Fruit fly (Drosophila melanogaster) whole organism, pupa: Measurements from ENCODE around the gene CG34001.

Source experiments
- CG10348 ChIP-seq: fragments of 200-800 bp; sonication (Bioruptor generic); IDR thresholded peaks from 2 replicates; pipeline ENCODE4 v1.3.6; 2022; ENCODE audit warnings: missing biosample characterization, missing genetic modification characterization
- CG12605 ChIP-seq: fragments of 200-800 bp; sonication (Bioruptor generic); IDR thresholded peaks from 2 replicates; pipeline ENCODE4 v1.3.6; 2022; ENCODE audit warnings: missing biosample characterization, missing genetic modification characterization
- CG13204 ChIP-seq: fragments of 200-800 bp; sonication (Bioruptor generic); optimal IDR thresholded peaks from 2 replicates; lab custom pipeline; 2018; ENCODE audit warnings: missing biosample characterization, mild to moderate bottlenecking, missing genetic modification characterization, moderate library complexity
- CG14655 ChIP-seq: fragments of 200-800 bp; sonication (Bioruptor generic); optimal IDR thresholded peaks from 3 replicates; lab custom pipeline; 2017; ENCODE audit warnings: mild to moderate bottlenecking, missing biosample characterization, missing genetic modification reagents, missing genetic modification characterization
- CG15710 ChIP-seq: fragments of 200-800 bp; sonication (Bioruptor generic); optimal IDR thresholded peaks from 2 replicates; lab custom pipeline; 2018; ENCODE audit warnings: missing biosample characterization, mild to moderate bottlenecking, missing genetic modification characterization, moderate library complexity
- CG17806 ChIP-seq: fragments of 200-800 bp; sonication (Bioruptor generic); optimal IDR thresholded peaks from 2 replicates; lab custom pipeline; 2018; ENCODE audit warnings: missing biosample characterization, mild to moderate bottlenecking, missing genetic modification characterization, moderate library complexity
- CG32121 ChIP-seq: fragments of 200-800 bp; sonication (Bioruptor generic); IDR thresholded peaks from 2 replicates; pipeline ENCODE4 v1.3.6; 2022; ENCODE audit warnings: missing biosample characterization, missing genetic modification characterization
- CG34367 ChIP-seq: fragments of 200-800 bp; sonication (Bioruptor generic); optimal IDR thresholded peaks from 2 replicates; lab custom pipeline; 2018; ENCODE audit warnings: missing biosample characterization, mild to moderate bottlenecking, missing genetic modification characterization
- CG4496 ChIP-seq: fragments of 200-800 bp; sonication (Bioruptor generic); IDR thresholded peaks from 3 replicates; pipeline ENCODE4 v1.3.6; 2022; ENCODE audit warnings: missing biosample characterization, missing genetic modification characterization
- CG8159 ChIP-seq: fragments of 200-800 bp; sonication (Bioruptor generic); optimal IDR thresholded peaks from 3 replicates; lab custom pipeline; 2018; ENCODE audit warnings: missing biosample characterization, mild to moderate bottlenecking, missing genetic modification characterization, moderate library complexity
- CG8301 ChIP-seq: fragments of 200-800 bp; sonication (Bioruptor generic); optimal IDR thresholded peaks from 2 replicates; lab custom pipeline; 2018; ENCODE audit warnings: missing biosample characterization, mild to moderate bottlenecking, missing genetic modification characterization
- CG9948 ChIP-seq: fragments of 200-800 bp; sonication (Bioruptor generic); optimal IDR thresholded peaks from 2 replicates; lab custom pipeline; 2018; ENCODE audit warnings: missing biosample characterization, mild to moderate bottlenecking, missing genetic modification characterization, moderate library complexity
- D1 ChIP-seq: fragments of 200-800 bp; sonication (Bioruptor generic); optimal IDR thresholded peaks from 2 replicates; lab custom pipeline; 2018; ENCODE audit warnings: missing biosample characterization, mild to moderate bottlenecking, missing genetic modification characterization, moderate library complexity
- EcR ChIP-seq: fragments of 200-800 bp; sonication (Bioruptor generic); optimal IDR thresholded peaks from 3 replicates; lab custom pipeline; 2019; ENCODE audit warnings: missing biosample characterization, missing genetic modification characterization, mild to moderate bottlenecking, moderate library complexity, missing genetic modification reagents
- Ets98B ChIP-seq: fragments of 200-800 bp; sonication (Bioruptor generic); IDR thresholded peaks from 2 replicates; pipeline ENCODE4 v1.3.6; 2022; ENCODE audit warnings: missing biosample characterization, missing genetic modification characterization
- Pif1A ChIP-seq: fragments of 200-800 bp; sonication (Bioruptor generic); optimal IDR thresholded peaks from 3 replicates; lab custom pipeline; 2016; ENCODE audit warnings: missing biosample characterization, missing genetic modification characterization
- Pif1B ChIP-seq: fragments of 200-800 bp; sonication (Bioruptor generic); optimal IDR thresholded peaks from 3 replicates; lab custom pipeline; 2016; ENCODE audit warnings: missing biosample characterization, missing genetic modification characterization
- Snoo ChIP-seq: fragments of 200-800 bp; sonication (Bioruptor generic); optimal IDR thresholded peaks from 3 replicates; lab custom pipeline; 2017; ENCODE audit warnings: missing biosample characterization, mild to moderate bottlenecking, missing genetic modification characterization, inconsistent platforms
- fd96Ca ChIP-seq: fragments of 200-800 bp; sonication (Bioruptor generic); IDR thresholded peaks from 3 replicates; pipeline ENCODE4 v1.3.6; 2022; ENCODE audit warnings: missing biosample characterization, missing genetic modification characterization
- gl ChIP-seq: fragments of 200-800 bp; sonication (Bioruptor generic); optimal IDR thresholded peaks from 2 replicates; lab custom pipeline; 2018; ENCODE audit warnings: missing biosample characterization, mild to moderate bottlenecking, missing genetic modification characterization
- rn ChIP-seq: fragments of 200-800 bp; sonication (Bioruptor generic); IDR thresholded peaks from 2 replicates; pipeline ENCODE4 v1.3.6; 2022; ENCODE audit warnings: missing biosample characterization, missing genetic modification characterization

Gene CG34001

DNA sequence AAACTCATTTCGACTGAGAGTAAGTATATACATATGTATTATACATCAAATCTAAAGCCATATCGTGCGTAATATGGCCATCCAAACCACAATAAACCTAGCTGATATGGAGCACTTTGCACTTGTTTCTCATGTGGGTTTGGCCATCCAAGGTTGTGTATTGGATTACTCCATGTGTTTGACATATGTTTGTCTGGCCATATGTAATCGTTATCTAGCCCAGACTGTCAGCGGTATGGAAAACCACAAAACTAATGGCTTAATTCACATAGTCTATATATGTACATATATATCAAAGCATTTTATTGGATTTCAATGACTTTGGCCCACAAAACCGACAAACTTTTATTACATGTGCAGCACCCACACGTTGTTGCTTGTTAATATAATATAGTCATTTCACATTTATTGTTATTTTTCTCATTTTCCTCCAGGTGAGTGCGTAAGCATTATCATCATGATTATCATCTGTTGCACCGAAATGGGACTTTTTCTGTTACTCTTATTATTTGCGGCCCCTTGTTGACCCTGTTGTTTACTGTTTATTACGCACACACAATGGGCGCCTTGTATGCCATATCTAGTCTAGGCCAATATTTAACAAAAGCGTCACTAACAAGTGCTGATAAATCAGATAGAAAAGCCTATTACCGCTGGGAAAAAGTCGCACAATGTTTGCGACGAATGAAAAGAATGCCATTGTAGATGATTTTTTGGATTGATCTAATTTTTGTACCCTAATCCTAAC, 25.7 kb downstream of the CG34001 start:
- TF ChIP-seq CG9948 (no peak), CG14655 (GFP tag; lab: Kevin White, UChicago) (peak; percentile 44), CG10348 (GFP tag; lab: Robert Waterston, UW) (no peak), Pif1A (GFP tag; lab: Kevin White, UChicago) (peak; percentile 71), CG8159 (tag; lab: Kevin White, UChicago) (peak; percentile 22), CG15710 (tag; lab: Kevin White, UChicago) (peak; percentile 26), D1 (tag; lab: Kevin White, UChicago) (no peak), Pif1B (GFP tag; lab: Kevin White, UChicago) (peak; percentile 71), CG13204 (GFP tag; lab: Kevin White, UChicago) (peak; percentile 20), Ets98B (GFP tag; lab: Robert Waterston, UW) (peak; percentile 50), rn (GFP tag; lab: Robert Waterston, UW) (no peak), Snoo (peak; percentile 36), CG32121 (peak; percentile 15; the same call in 1 of the 2 replicates), EcR (GFP tag; lab: Kevin White, UChicago) (no peak), CG4496 (GFP tag; lab: Robert Waterston, UW) (peak; percentile 48; the same call in 1 of the 3 replicates), fd96Ca (GFP tag; lab: Robert Waterston, UW) (0 out of 3 replicates have a peak, but pooled peaks have one; percentile 40), CG34367 (tag; lab: Kevin White, UChicago) (peak; percentile 43), CG8301 (tag; lab: Kevin White, UChicago) (no peak), gl (tag; lab: Kevin White, UChicago) (peak; percentile 71), CG12605 (GFP tag; lab: Robert Waterston, UW) (no peak), CG17806 (peak; percentile 16)
- TF ChIP-seq, all 21 proteins: peak for 14

DNA sequence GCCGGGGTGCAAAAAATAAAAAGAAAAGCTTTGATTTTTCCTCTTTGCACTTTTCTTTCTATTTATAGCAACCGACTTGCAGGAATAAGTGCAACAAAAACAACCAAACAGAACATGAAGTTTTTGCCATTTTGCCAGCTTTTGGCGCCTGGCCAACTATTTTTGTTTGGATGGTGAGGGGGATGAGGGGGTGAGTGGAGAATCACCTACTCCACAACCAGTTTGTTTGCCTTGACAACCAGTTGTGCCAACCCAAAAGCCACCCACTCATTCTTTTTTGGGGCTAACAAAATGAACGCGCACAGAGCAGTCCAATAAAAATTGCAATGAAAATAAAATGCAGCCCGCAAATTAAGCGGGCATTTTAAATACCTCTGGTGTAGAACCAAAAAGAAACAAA, 26.4 kb downstream of the CG34001 start:
- TF ChIP-seq CG4496 (GFP tag; lab: Robert Waterston, UW) (0 out of 3 replicates have a peak, but pooled peaks have one; percentile 7), CG12605 (GFP tag; lab: Robert Waterston, UW) (peak; percentile 16; the same call in 1 of the 2 replicates), CG32121 (peak; percentile 39; the same call in 1 of the 2 replicates), gl (tag; lab: Kevin White, UChicago) (no peak), Ets98B (GFP tag; lab: Robert Waterston, UW) (peak; percentile 5; the same call in 1 of the 2 replicates)

DNA sequence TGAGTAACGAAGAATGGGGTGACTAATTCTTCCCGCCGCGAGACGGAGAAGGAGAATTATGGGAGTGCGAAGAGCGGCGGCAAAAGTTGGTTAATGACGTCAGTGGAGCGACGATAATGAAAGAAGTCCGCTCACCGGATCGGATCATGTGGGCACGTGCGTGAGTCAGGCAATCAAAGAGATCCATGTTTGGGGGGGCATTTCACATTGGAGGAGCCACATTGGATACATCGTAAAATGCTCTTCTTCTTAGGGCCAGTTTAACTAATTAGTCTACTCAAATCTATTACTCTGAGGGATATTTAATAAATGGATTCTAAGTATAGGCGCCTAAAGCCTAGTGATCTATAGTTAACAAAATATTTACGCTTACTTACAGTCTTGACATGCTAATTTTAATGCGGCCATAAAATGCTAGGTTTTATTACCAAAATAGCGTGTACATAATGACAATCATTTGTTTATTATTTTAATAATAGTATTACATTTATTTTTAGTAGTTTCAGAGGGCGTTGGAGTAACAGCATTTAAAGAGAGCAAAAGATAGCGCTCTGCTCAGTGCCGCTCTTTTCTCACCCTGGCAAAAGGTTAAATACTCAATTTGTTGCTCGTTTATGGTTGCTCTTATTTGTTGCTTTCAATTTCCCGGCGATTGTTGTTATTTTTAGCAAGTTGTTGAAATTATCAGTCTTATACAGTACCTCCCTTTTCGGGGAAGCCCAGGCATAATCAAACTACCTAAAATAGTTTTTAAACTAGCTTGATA, 27.7 kb downstream of the CG34001 start:
- TF ChIP-seq CG12605 (GFP tag; lab: Robert Waterston, UW) (no peak), EcR (GFP tag; lab: Kevin White, UChicago) (no peak), CG10348 (GFP tag; lab: Robert Waterston, UW) (no peak), CG14655 (GFP tag; lab: Kevin White, UChicago) (no peak), Snoo (no peak), CG17806 (no peak), CG15710 (tag; lab: Kevin White, UChicago) (no peak), fd96Ca (GFP tag; lab: Robert Waterston, UW) (no peak), CG8301 (tag; lab: Kevin White, UChicago) (no peak), Pif1A (GFP tag; lab: Kevin White, UChicago) (no peak), gl (tag; lab: Kevin White, UChicago) (no peak), Ets98B (GFP tag; lab: Robert Waterston, UW) (no peak), CG13204 (GFP tag; lab: Kevin White, UChicago) (no peak), CG32121 (no peak)

DNA sequence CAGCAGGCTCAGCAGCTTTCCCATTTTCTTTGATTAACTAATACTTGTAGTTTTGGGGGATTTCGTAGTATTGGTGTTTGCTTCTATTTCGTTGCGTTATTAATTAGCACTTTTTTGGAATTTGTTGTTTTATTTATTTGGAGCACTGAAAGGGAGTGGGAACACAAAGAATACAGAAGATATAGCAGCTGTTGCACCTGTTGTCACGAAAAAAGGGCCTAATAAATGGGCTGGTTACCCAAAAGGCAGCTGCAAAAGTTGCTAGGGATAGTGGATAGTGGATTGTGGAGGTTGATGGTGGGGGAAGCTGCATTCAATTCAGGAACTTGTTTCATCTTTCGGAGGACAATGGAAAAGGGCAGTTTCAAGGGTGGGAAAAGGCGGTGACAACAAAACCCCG, 28.6 kb downstream of the CG34001 start:
- TF ChIP-seq rn (GFP tag; lab: Robert Waterston, UW), result no peak
- TF ChIP-seq CG10348 (GFP tag; lab: Robert Waterston, UW), result no peak
- no peak for TF ChIP-seq Pif1B (GFP tag; lab: Kevin White, UChicago)
- no peak for TF ChIP-seq CG8301 (tag; lab: Kevin White, UChicago)
- TF ChIP-seq CG9948, result no peak
- TF ChIP-seq CG14655 (GFP tag; lab: Kevin White, UChicago), result no peak
- no peak for TF ChIP-seq CG4496 (GFP tag; lab: Robert Waterston, UW)
- no peak for TF ChIP-seq CG34367 (tag; lab: Kevin White, UChicago)
- TF ChIP-seq Ets98B (GFP tag; lab: Robert Waterston, UW), result no peak

DNA sequence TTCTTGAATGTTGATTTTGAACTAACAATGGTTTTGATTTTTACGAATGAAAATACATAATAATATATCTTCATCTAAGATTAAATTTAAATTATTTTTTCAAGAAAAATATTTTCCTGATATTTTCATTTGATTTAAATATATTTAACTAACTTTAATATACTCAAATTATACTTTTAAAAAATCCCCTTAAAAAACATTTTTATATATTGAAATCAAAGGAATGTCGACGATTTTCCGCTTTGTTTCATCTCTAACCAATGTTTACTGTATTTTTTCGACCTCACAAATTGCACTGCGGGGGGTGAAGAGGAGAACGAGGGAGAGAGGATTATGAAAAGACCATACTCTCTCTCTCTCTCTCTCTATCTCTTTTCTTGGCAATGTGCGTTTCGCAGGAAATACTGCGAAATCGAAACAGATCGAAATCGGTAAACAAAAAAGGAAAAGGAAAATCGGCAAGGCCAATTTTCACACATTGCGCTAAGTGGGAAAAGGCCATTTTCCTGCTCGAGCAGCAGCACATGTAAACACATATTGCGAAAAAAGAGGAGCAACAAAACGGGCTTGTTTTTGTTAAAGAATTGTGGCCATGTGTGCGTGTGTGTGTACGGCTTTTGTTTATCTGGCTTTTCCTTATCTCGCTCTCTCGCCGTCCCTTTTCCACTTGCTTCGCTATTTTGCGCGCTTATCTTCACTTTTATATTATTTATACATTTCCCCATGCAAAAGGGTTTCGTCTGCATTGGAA, 29.3 kb downstream of the CG34001 start:
- TF ChIP-seq CG34367 (tag; lab: Kevin White, UChicago), result peak; percentile 12
- TF ChIP-seq CG8159 (tag; lab: Kevin White, UChicago), result peak; percentile 10
- TF ChIP-seq Pif1B (GFP tag; lab: Kevin White, UChicago), result no peak
- TF ChIP-seq, all 21 proteins: peak for 2
